Worm (Caenorhabditis elegans) whole organism, L4 larva: Measurements from ENCODE around the gene F28H7.7.

Experiments
- F10B5.3 ChIP-seq: sonication (generic microtip); optimal IDR thresholded peaks from 2 replicates; lab custom pipeline; 2016; ENCODE audit warnings: mild to moderate bottlenecking, missing genetic modification characterization, missing compliant biosample characterization
- F37D6.2 ChIP-seq: sonication (generic microtip); optimal IDR thresholded peaks from 2 replicates; lab custom pipeline; 2016; ENCODE audit warnings: mild to moderate bottlenecking, missing genetic modification characterization, missing compliant biosample characterization
- F49E8.2 ChIP-seq: sonication (generic microtip); optimal IDR thresholded peaks from 2 replicates; lab custom pipeline; 2016; ENCODE audit warnings: missing compliant biosample characterization, mild to moderate bottlenecking, missing genetic modification characterization, borderline replicate concordance
- R02D3.7 ChIP-seq: fragments of 150-350 bp; sonication (generic microtip); optimal IDR thresholded peaks from 3 replicates; lab custom pipeline; 2014; ENCODE audit warnings: missing biosample characterization, missing genetic modification characterization
- Y48G9A.11 ChIP-seq: fragments of 200-800 bp; sonication (Bioruptor generic); IDR thresholded peaks from 2 replicates; pipeline ENCODE4 v1.3.6; 2022; ENCODE audit warnings: missing genetic modification reagents, missing genetic modification characterization, missing compliant biosample characterization
- ama-1 ChIP-seq: fragments of 150-350 bp; optimal IDR thresholded peaks from 2 replicates; lab custom pipeline; 2014; ENCODE audit warnings: inconsistent platforms, mixed read lengths
- arid-1 ChIP-seq: fragments of 200-800 bp; sonication (Bioruptor generic); conservative IDR thresholded peaks from 2 replicates; pipeline ENCODE4 v1.3.6; 2022; ENCODE audit warnings: missing genetic modification reagents, missing genetic modification characterization, missing compliant biosample characterization
- attf-4 ChIP-seq: sonication (generic microtip); optimal IDR thresholded peaks from 3 replicates; lab custom pipeline; 2017; ENCODE audit warnings: missing biosample characterization, missing genetic modification characterization
- ceh-20 ChIP-seq: fragments of 200-800 bp; sonication (Bioruptor generic); IDR thresholded peaks from 2 replicates; pipeline ENCODE4 v1.3.6; 2022; ENCODE audit warnings: missing genetic modification reagents, missing genetic modification characterization, missing compliant biosample characterization
- ceh-28 ChIP-seq: fragments of 150-350 bp; optimal IDR thresholded peaks from 2 replicates; lab custom pipeline; 2014; ENCODE audit warnings: missing biosample characterization, missing genetic modification reagents, missing genetic modification characterization
- ceh-82 ChIP-seq: sonication (generic microtip); optimal IDR thresholded peaks from 2 replicates; lab custom pipeline; 2017; ENCODE audit warnings: missing biosample characterization, missing genetic modification characterization
- ces-1 ChIP-seq: fragments of 150-350 bp; sonication (generic microtip); optimal IDR thresholded peaks from 4 replicates; lab custom pipeline; 2014; ENCODE audit warnings: missing biosample characterization, missing genetic modification reagents, missing genetic modification characterization
- ctbp-1 ChIP-seq: fragments of 200-800 bp; sonication (Bioruptor generic); IDR thresholded peaks from 2 replicates; pipeline ENCODE4 v1.3.6; 2022; ENCODE audit warnings: missing genetic modification reagents, missing genetic modification characterization, missing compliant biosample characterization
- daf-12 ChIP-seq: fragments of 150-350 bp; optimal IDR thresholded peaks from 2 replicates; lab custom pipeline; 2014; ENCODE audit warnings: missing biosample characterization, missing genetic modification reagents, missing genetic modification characterization
- daf-16 ChIP-seq, 3 experiments: sonication (generic microtip); optimal IDR thresholded peaks; 2 replicates each; lab custom pipeline; 2016 to 2017; ENCODE audit warnings: missing genetic modification characterization in 3 of 3, missing genetic modification reagents in 3 of 3, mild to moderate bottlenecking in 2 of 3, missing compliant biosample characterization in 2 of 3, missing biosample characterization in 1 of 3, moderate library complexity in 1 of 3
- daf-19 ChIP-seq: fragments of 200-800 bp; sonication (Bioruptor generic); conservative IDR thresholded peaks from 2 replicates; pipeline ENCODE4 v1.3.6; 2022; ENCODE audit warnings: missing genetic modification characterization, missing compliant biosample characterization
- dmd-8 ChIP-seq: fragments of 200-800 bp; sonication (Bioruptor generic); IDR thresholded peaks from 2 replicates; pipeline ENCODE4 v1.3.6; 2022; ENCODE audit warnings: missing genetic modification characterization, missing compliant biosample characterization
- dpl-1 ChIP-seq: fragments of 150-350 bp; optimal IDR thresholded peaks from 2 replicates; lab custom pipeline; 2014; ENCODE audit warnings: missing biosample characterization, missing genetic modification reagents, missing genetic modification characterization
- duxl-1 ChIP-seq: sonication (generic microtip); optimal IDR thresholded peaks from 2 replicates; lab custom pipeline; 2016; ENCODE audit warnings: mild to moderate bottlenecking, missing genetic modification characterization, moderate library complexity, missing compliant biosample characterization; ENCODE audit not compliant: poor library complexity
- dve-1 ChIP-seq: sonication (generic microtip); optimal IDR thresholded peaks from 2 replicates; lab custom pipeline; 2017; ENCODE audit warnings: antibody characterized with exemption, mild to moderate bottlenecking, missing genetic modification characterization, missing compliant biosample characterization; ENCODE audit not compliant: insufficient read depth
- egl-27 ChIP-seq: sonication (generic microtip); optimal IDR thresholded peaks from 3 replicates; lab custom pipeline; 2017; ENCODE audit warnings: missing biosample characterization, missing genetic modification reagents, missing genetic modification characterization
- fos-1 ChIP-seq: fragments of 150-350 bp; optimal IDR thresholded peaks from 2 replicates; lab custom pipeline; 2014; ENCODE audit warnings: missing biosample characterization, missing genetic modification characterization
- hif-1 ChIP-seq, 2 experiments: sonication (generic microtip); optimal IDR thresholded peaks; 2 replicates each; lab custom pipeline; 2016 to 2017; ENCODE audit warnings: missing compliant biosample characterization in 2 of 2, missing genetic modification characterization in 2 of 2, missing genetic modification reagents in 2 of 2, missing genotype in 2 of 2, mild to moderate bottlenecking in 1 of 2
- hlh-11 ChIP-seq: fragments of 200-800 bp; sonication (Bioruptor generic); optimal IDR thresholded peaks from 2 replicates; lab custom pipeline; 2018; ENCODE audit warnings: mild to moderate bottlenecking, missing genetic modification characterization, missing compliant biosample characterization
- hlh-30 ChIP-seq: sonication (generic microtip); optimal IDR thresholded peaks from 2 replicates; lab custom pipeline; 2017; ENCODE audit warnings: antibody characterized with exemption, mild to moderate bottlenecking, missing genetic modification characterization, missing compliant biosample characterization; ENCODE audit not compliant: insufficient read depth
- hmg-1.1 ChIP-seq: fragments of 200-800 bp; sonication (Bioruptor generic); IDR thresholded peaks from 2 replicates; pipeline ENCODE4 v1.3.6; 2022; ENCODE audit warnings: missing genetic modification reagents, missing genetic modification characterization, missing compliant biosample characterization
- jun-1 ChIP-seq: fragments of 150-350 bp; optimal IDR thresholded peaks from 2 replicates; lab custom pipeline; 2014; ENCODE audit warnings: missing biosample characterization, missing genetic modification reagents, missing genetic modification characterization
- lin-1 ChIP-seq: fragments of 200-800 bp; sonication (Bioruptor generic); IDR thresholded peaks from 2 replicates; pipeline ENCODE4 v1.3.6; 2022; ENCODE audit warnings: missing genetic modification reagents, missing genetic modification characterization, missing compliant biosample characterization
- lin-29 ChIP-seq: fragments of 200-800 bp; sonication (Bioruptor generic); IDR thresholded peaks from 2 replicates; pipeline ENCODE4 v1.3.6; 2022; ENCODE audit warnings: missing genetic modification reagents, missing genetic modification characterization, missing compliant biosample characterization
- mdl-1 ChIP-seq, 2 experiments: fragments of 150-350 bp in 1 of 2; sonication (generic microtip) in 1 of 2; optimal IDR thresholded peaks; 2 replicates each; lab custom pipeline; 2014 to 2017; ENCODE audit warnings: missing biosample characterization in 2 of 2, missing genetic modification characterization in 2 of 2
- mdt-29 ChIP-seq: fragments of 200-800 bp; sonication (Bioruptor generic); IDR thresholded peaks from 2 replicates; pipeline ENCODE4 v1.3.6; 2022; ENCODE audit warnings: missing genetic modification reagents, missing genetic modification characterization, missing compliant biosample characterization
- mep-1 ChIP-seq: fragments of 150-350 bp; sonication (generic microtip); optimal IDR thresholded peaks from 3 replicates; lab custom pipeline; 2014; ENCODE audit warnings: missing biosample characterization, missing genetic modification characterization
- mxl-3 ChIP-seq: fragments of 200-800 bp; sonication (Bioruptor generic); optimal IDR thresholded peaks from 2 replicates; lab custom pipeline; 2018; ENCODE audit warnings: mild to moderate bottlenecking, missing genetic modification characterization, missing compliant biosample characterization
- nhr-111 ChIP-seq: fragments of 200-800 bp; sonication (Bioruptor generic); optimal IDR thresholded peaks from 2 replicates; lab custom pipeline; 2018; ENCODE audit warnings: mild to moderate bottlenecking, missing genetic modification characterization, missing compliant biosample characterization
- nhr-237 ChIP-seq: sonication (generic microtip); optimal IDR thresholded peaks from 2 replicates; lab custom pipeline; 2017; ENCODE audit warnings: missing biosample characterization, missing genetic modification characterization
- nhr-25 ChIP-seq: sonication (generic microtip); optimal IDR thresholded peaks from 2 replicates; lab custom pipeline; 2017; ENCODE audit warnings: missing genetic modification characterization, mild to moderate bottlenecking, missing compliant biosample characterization, antibody characterized with exemption, moderate library complexity, borderline replicate concordance; ENCODE audit not compliant: insufficient read depth
- nhr-28 ChIP-seq: fragments of 150-350 bp; optimal IDR thresholded peaks from 2 replicates; lab custom pipeline; 2014; ENCODE audit warnings: missing biosample characterization, missing genetic modification characterization
- nhr-41 ChIP-seq: fragments of 200-800 bp; sonication (Bioruptor generic); IDR thresholded peaks from 2 replicates; pipeline ENCODE4 v1.3.6; 2022; ENCODE audit warnings: missing genetic modification reagents, missing genetic modification characterization, missing compliant biosample characterization
- nhr-42 ChIP-seq: fragments of 200-800 bp; sonication (Bioruptor generic); IDR thresholded peaks from 2 replicates; pipeline ENCODE4 v1.3.6; 2022; ENCODE audit warnings: missing genetic modification characterization, missing compliant biosample characterization
- nhr-48 ChIP-seq: sonication (generic microtip); optimal IDR thresholded peaks from 2 replicates; lab custom pipeline; 2016; ENCODE audit warnings: mild to moderate bottlenecking, missing genetic modification characterization, missing compliant biosample characterization
- php-3 ChIP-seq: fragments of 200-800 bp; sonication (Bioruptor generic); IDR thresholded peaks from 2 replicates; pipeline ENCODE4 v1.3.6; 2022; ENCODE audit warnings: missing genetic modification reagents, missing genetic modification characterization, missing compliant biosample characterization
- spr-1 ChIP-seq: sonication (generic microtip); optimal IDR thresholded peaks from 2 replicates; lab custom pipeline; 2016; ENCODE audit warnings: mild to moderate bottlenecking, missing genetic modification characterization, missing compliant biosample characterization
- spr-3 ChIP-seq: fragments of 200-800 bp; sonication (Bioruptor generic); optimal IDR thresholded peaks from 2 replicates; lab custom pipeline; 2018; ENCODE audit warnings: mild to moderate bottlenecking, missing genetic modification characterization, missing compliant biosample characterization
- tag-97 ChIP-seq: fragments of 200-800 bp; sonication (Bioruptor generic); IDR thresholded peaks from 2 replicates; pipeline ENCODE4 v1.3.6; 2022; ENCODE audit warnings: missing genetic modification characterization, missing compliant biosample characterization
- tra-1 ChIP-seq: fragments of 200-800 bp; sonication (Bioruptor generic); IDR thresholded peaks from 2 replicates; pipeline ENCODE4 v1.3.6; 2022; ENCODE audit warnings: missing genetic modification reagents, missing genetic modification characterization, missing compliant biosample characterization
- unc-62 ChIP-seq, 3 experiments: fragments of 150-350 bp in 1 of 3; sonication (generic microtip); optimal IDR thresholded peaks in 2 of 3; peaks in 1 of 3; 1 replicate in 1 of 3; 2 replicates in 2 of 3; lab custom pipeline; 2014 to 2017; ENCODE audit warnings: missing biosample characterization in 3 of 3, missing genetic modification characterization in 3 of 3, missing genetic modification reagents in 3 of 3, missing genotype in 1 of 3
- vab-7 ChIP-seq: fragments of 200-800 bp; sonication (Bioruptor generic); IDR thresholded peaks from 2 replicates; pipeline ENCODE4 v1.3.6; 2022; ENCODE audit warnings: missing genetic modification reagents, missing genetic modification characterization, missing compliant biosample characterization
- zip-2 ChIP-seq: fragments of 150-350 bp; optimal IDR thresholded peaks from 2 replicates; lab custom pipeline; 2014; ENCODE audit warnings: missing biosample characterization, missing genetic modification characterization
- ztf-11 ChIP-seq: fragments of 150-350 bp; optimal IDR thresholded peaks from 2 replicates; lab custom pipeline; 2014; ENCODE audit warnings: missing biosample characterization, missing genetic modification characterization
- ztf-7 ChIP-seq: fragments of 150-350 bp; optimal IDR thresholded peaks from 2 replicates; lab custom pipeline; 2014; ENCODE audit warnings: missing biosample characterization, missing genetic modification characterization

Gene F28H7.7

DNA sequence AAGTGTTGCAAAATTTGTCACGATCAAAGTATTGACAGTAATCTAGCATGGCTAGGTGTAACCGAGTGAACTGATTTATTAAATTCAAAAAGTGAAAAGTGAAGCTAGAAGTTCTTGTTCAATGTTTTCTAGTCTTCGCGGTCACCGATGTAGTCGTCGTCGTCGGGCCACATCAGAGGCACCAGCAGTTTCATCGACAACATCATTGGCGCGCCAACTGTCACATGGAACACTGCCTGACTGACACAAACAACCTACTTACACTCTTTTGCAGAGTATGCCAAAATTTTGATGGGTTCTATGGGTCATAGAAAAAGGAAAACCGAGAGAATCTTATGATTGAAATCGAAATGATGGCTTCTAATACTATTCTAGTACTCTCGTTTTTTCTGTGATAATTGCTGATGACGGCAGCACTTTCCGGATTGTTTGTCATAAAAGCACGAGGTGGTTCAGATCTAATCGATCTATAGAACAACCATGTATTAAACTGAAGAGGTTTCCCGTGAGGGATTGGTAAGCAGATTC is 28.5 kb downstream of the F28H7.7 start:
- no peak for TF ChIP-seq mep-1
- TF ChIP-seq attf-4 (tag; lab: Kevin White, UChicago): no peak
- no peak for TF ChIP-seq daf-19 (GFP tag; lab: Robert Waterston, UW)
- no peak for TF ChIP-seq duxl-1
- no peak for TF ChIP-seq egl-27 (tag; lab: Kevin White, UChicago)
- no peak for TF ChIP-seq vab-7
- TF ChIP-seq F49E8.2 (tag; lab: Kevin White, UChicago): no peak
- TF ChIP-seq Y48G9A.11 (GFP tag; lab: Robert Waterston, UW): no peak
- TF ChIP-seq ceh-82 (tag; lab: Kevin White, UChicago): no peak
- TF ChIP-seq nhr-25: no peak
- TF ChIP-seq lin-29 (GFP tag; lab: Robert Waterston, UW): no peak
- no peak for TF ChIP-seq daf-12
- TF ChIP-seq zip-2 (tag; lab: Kevin White, UChicago): no peak
- TF ChIP-seq hif-1 (tag; optimal IDR thresholded peaks at IDR 0.05; lab: Kevin White, UChicago): no peak
- TF ChIP-seq hlh-11 (tag; lab: Kevin White, UChicago): peak; percentile 36
- TF ChIP-seq ama-1 (lab: Kevin White, UChicago): no peak
- no peak for TF ChIP-seq ceh-28 (tag; lab: Kevin White, UChicago)
- no peak for TF ChIP-seq nhr-111 (GFP tag; lab: Kevin White, UChicago)
- TF ChIP-seq nhr-48: no peak
- TF ChIP-seq ctbp-1: no peak
- no peak for TF ChIP-seq arid-1 (GFP tag; lab: Robert Waterston, UW)
- TF ChIP-seq ztf-7 (tag; lab: Kevin White, UChicago): no peak
- no peak for TF ChIP-seq php-3
- no peak for TF ChIP-seq R02D3.7 (tag; lab: Kevin White, UChicago)
- TF ChIP-seq daf-16 (GFP tag; optimal IDR thresholded peaks at IDR 0.05; lab: Kevin White, UChicago): no peak
- peak; percentile 9 for TF ChIP-seq daf-16 (tag; optimal IDR thresholded peaks at IDR 0.05; lab: Kevin White, UChicago)
- no peak for TF ChIP-seq nhr-41
- no peak for TF ChIP-seq nhr-237 (tag; lab: Kevin White, UChicago)
- TF ChIP-seq dmd-8 (GFP tag; lab: Robert Waterston, UW): no peak
- TF ChIP-seq tag-97 (GFP tag; lab: Robert Waterston, UW): no peak
- no peak for TF ChIP-seq nhr-42
- no peak for TF ChIP-seq dpl-1 (GFP tag; lab: Kevin White, UChicago)
- peak; percentile 56 for TF ChIP-seq hlh-30 (tag; lab: Kevin White, UChicago)
- TF ChIP-seq dve-1 (tag; lab: Kevin White, UChicago): peak; percentile 10
- no peak for TF ChIP-seq F10B5.3
- no peak for TF ChIP-seq ztf-11 (tag; lab: Kevin White, UChicago)
- no peak for TF ChIP-seq jun-1 (tag; lab: Kevin White, UChicago)
- TF ChIP-seq tra-1 (GFP tag; lab: Robert Waterston, UW): no peak
- no peak for TF ChIP-seq lin-1
- no peak for TF ChIP-seq F37D6.2 (tag; lab: Kevin White, UChicago)
- TF ChIP-seq fos-1 (tag; lab: Kevin White, UChicago): no peak
- no peak for TF ChIP-seq unc-62 (GFP tag; optimal IDR thresholded peaks at IDR 0.05 in 1 of 2; lab: Kevin White, UChicago)
- no peak for TF ChIP-seq unc-62 (tag; optimal IDR thresholded peaks at IDR 0.05; lab: Kevin White, UChicago)
- TF ChIP-seq mdt-29 (GFP tag; lab: Robert Waterston, UW): no peak
- TF ChIP-seq hmg-1.1 (GFP tag; lab: Robert Waterston, UW): no peak
- peak; percentile 92 for TF ChIP-seq nhr-28 (tag; lab: Kevin White, UChicago)
- TF ChIP-seq spr-3: no peak
- no peak for TF ChIP-seq mxl-3 (GFP tag; lab: Kevin White, UChicago)
- peak; percentile 4 to 36 for TF ChIP-seq mdl-1 (tag; optimal IDR thresholded peaks at IDR 0.05; lab: Kevin White, UChicago)
- no peak for TF ChIP-seq ces-1
- TF ChIP-seq spr-1 (tag; lab: Kevin White, UChicago): no peak
- TF ChIP-seq ceh-20 (GFP tag; lab: Robert Waterston, UW): no peak
